Fruit fly (Drosophila melanogaster): ENCODE results near the gene ple.

- TF ChIP-seq Eip75B (GFP tag; optimal IDR thresholded peaks at IDR 0.05) (no peak), Hr39 (GFP tag; optimal IDR thresholded peaks at IDR 0.05) (no peak), Eip78C (GFP tag) (no peak), Sox102F (GFP tag; optimal IDR thresholded peaks at IDR 0.05) (no peak), Met (GFP tag; optimal IDR thresholded peaks at IDR 0.05) (no peak)
These were observed 22.9 kb upstream of the ple start for dm6 chr3L:6742110-6742718.

Measured in whole organism, prepupa.